Fruit fly (Drosophila melanogaster): ENCODE results near the gene CG34133.

The CG34133 gene

dm6 chr3R:29891183-29891582, 22.0 kb downstream of the CG34133 start (continued):
- TF ChIP-seq CG33213 (GFP tag; optimal IDR thresholded peaks at IDR 0.05) (no peak), B-H2 (GFP tag; optimal IDR thresholded peaks at IDR 0.05) (peak; percentile 39), CG12942 (GFP tag; optimal IDR thresholded peaks at IDR 0.05) (no peak), salm (tag; optimal IDR thresholded peaks at IDR 0.05) (no peak), ato (GFP tag; IDR thresholded peaks at IDR 0.05; ENCODE audit: partially characterized antibody) (no peak), CG6854 (GFP tag; optimal IDR thresholded peaks at IDR 0.05) (no peak), gfzf (GFP tag; optimal IDR thresholded peaks at IDR 0.05) (no peak), btn (GFP tag; optimal IDR thresholded peaks at IDR 0.05) (no peak), slou (GFP tag; optimal IDR thresholded peaks at IDR 0.05) (no peak), grn (GFP tag; optimal IDR thresholded peaks at IDR 0.05) (peak; percentile 15), Pdp1 (GFP tag; optimal IDR thresholded peaks at IDR 0.05) (peak in 1 of 2 experiments; percentile 20), Deaf1 (tag; optimal IDR thresholded peaks at IDR 0.05) (peak; percentile 31), CG42726 (GFP tag; IDR thresholded peaks at IDR 0.05; ENCODE audit: partially characterized antibody) (no peak), Doc3 (GFP tag; IDR thresholded peaks at IDR 0.05; ENCODE audit: partially characterized antibody) (no peak), CG30403 (GFP tag; optimal IDR thresholded peaks at IDR 0.05) (no peak), org-1 (GFP tag; optimal IDR thresholded peaks at IDR 0.05) (peak; percentile 44), Fer2 (tag; optimal IDR thresholded peaks at IDR 0.05) (no peak), YL-1 (GFP tag; optimal IDR thresholded peaks at IDR 0.05) (no peak), CG2116 (GFP tag; optimal IDR thresholded peaks at IDR 0.05) (peak; percentile 18), Hr51 (GFP tag; optimal IDR thresholded peaks at IDR 0.05) (peak in 1 of 2 experiments; percentile 9), CG2889 (GFP tag; IDR thresholded peaks at IDR 0.05) (no peak), maf-S (GFP tag; optimal IDR thresholded peaks at IDR 0.05) (no peak), CG10274 (GFP tag; optimal IDR thresholded peaks at IDR 0.05) (no peak), nerfin-1 (tag; optimal IDR thresholded peaks at IDR 0.05) (no peak), CG8359 (GFP tag; optimal IDR thresholded peaks at IDR 0.05; ENCODE audit: borderline replicate concordance) (no peak), CG12769 (tag; optimal IDR thresholded peaks at IDR 0.05) (peak; percentile 58), otp (GFP tag; IDR thresholded peaks at IDR 0.05) (0 out of 3 replicates have a peak, but pooled peaks have one; percentile 27), phol (tag; optimal IDR thresholded peaks at IDR 0.05) (no peak), mirr (GFP tag; optimal IDR thresholded peaks at IDR 0.05) (peak; percentile 34), CG10209 (GFP tag; optimal IDR thresholded peaks at IDR 0.05) (peak; percentile 55), CG9727 (GFP tag; optimal IDR thresholded peaks at IDR 0.05) (no peak), wor (GFP tag; IDR thresholded peaks at IDR 0.05) (no peak), CG6765 (GFP tag; optimal IDR thresholded peaks at IDR 0.05) (no peak), CG10431 (GFP tag; optimal IDR thresholded peaks at IDR 0.05) (no peak), CG32532 (GFP tag; IDR thresholded peaks at IDR 0.05) (peak; percentile 32; the same call in 1 of the 2 replicates), run (tag; optimal IDR thresholded peaks at IDR 0.05) (no peak), bcd (GFP tag; optimal IDR thresholded peaks at IDR 0.05) (peak; percentile 22), Lim3 (GFP tag; IDR thresholded peaks at IDR 0.05) (no peak), CG34224 (GFP tag; IDR thresholded peaks at IDR 0.05; ENCODE audit: partially characterized antibody) (no peak), CG18011 (GFP tag; optimal IDR thresholded peaks at IDR 0.05) (no peak), gt (GFP tag; IDR thresholded peaks at IDR 0.05) (no peak), Med (GFP tag) (peak; percentile 92), dimm (GFP tag; IDR thresholded peaks at IDR 0.05) (no peak), CG34422 (GFP tag; IDR thresholded peaks at IDR 0.05) (no peak), CG17186 (GFP tag; optimal IDR thresholded peaks at IDR 0.05) (no peak), CG2199 (GFP tag; IDR thresholded peaks at IDR 0.05) (no peak), dmrt99B (tag; optimal IDR thresholded peaks at IDR 0.05) (peak; percentile 18), kay (GFP tag; optimal IDR thresholded peaks at IDR 0.05) (no peak), Rfx (GFP tag; IDR thresholded peaks at IDR 0.05) (peak; percentile 34; the same call in 1 of the 2 replicates), CG15514 (GFP tag; optimal IDR thresholded peaks at IDR 0.05) (peak; percentile 42)
